Worm (Caenorhabditis elegans): Measurements from ENCODE around the gene srsx-34.

- TF ChIP-seq ceh-48 (tag; optimal IDR thresholded peaks at IDR 0.05) (no peak), ceh-9 (tag; optimal IDR thresholded peaks at IDR 0.05) (no peak), nhr-232 (tag; optimal IDR thresholded peaks at IDR 0.05) (no peak), dve-1 (tag; optimal IDR thresholded peaks at IDR 0.05) (no peak), ceh-18 (tag; optimal IDR thresholded peaks at IDR 0.05) (no peak), ceh-6 (GFP tag; optimal IDR thresholded peaks at IDR 0.05) (no peak), syd-9 (tag; optimal IDR thresholded peaks at IDR 0.05) (no peak), ceh-22 (tag; optimal IDR thresholded peaks at IDR 0.05) (no peak)
These were observed 20.5 kb downstream of the srsx-34 start, which contains the start of gene C25E10.10 for ce11 chrV:9056253-9056652.

Measured in whole organism, late embryonic.